Fruit fly (Drosophila melanogaster) S2 (cell line): Measurements from ENCODE around the gene Tsp86D.

Experiments used
- CG8478 ChIP-seq: fragments of >200 bp; optimal IDR thresholded peaks from 2 replicates; lab custom pipeline; 2018
- CTCF ChIP-seq, 2 experiments: fragments of >200 bp; optimal IDR thresholded peaks; 2 replicates each; lab custom pipeline; 2018

DNA sequence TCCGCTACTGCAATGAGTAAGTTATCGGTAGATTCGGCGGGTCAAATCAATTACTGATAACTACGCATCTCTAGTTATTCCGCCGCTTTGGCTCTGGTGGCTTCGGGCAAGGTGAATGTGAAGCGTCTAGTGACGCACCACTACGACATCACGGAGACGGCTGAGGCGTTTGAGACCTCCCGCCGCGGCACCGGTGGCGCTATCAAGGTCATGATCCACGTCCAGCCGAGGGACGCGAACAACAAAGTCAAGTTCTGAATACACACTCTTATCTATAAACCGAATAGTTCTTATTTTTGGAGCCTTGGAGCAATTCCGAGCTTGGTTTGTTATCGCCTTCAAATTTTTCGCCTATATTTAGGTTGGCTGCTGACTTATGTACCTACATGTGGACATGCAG, 9.3 kb downstream of the Tsp86D start:
- no peak for TF ChIP-seq CG8478 (lab: Kevin White, UChicago)
- TF ChIP-seq CTCF (optimal IDR thresholded peaks at IDR 0.05; lab: Kevin White, UChicago): no peak
